Worm (Caenorhabditis elegans): ENCODE measurements around the gene nucb-1.

- TF ChIP-seq pqm-1 (tag; optimal IDR thresholded peaks at IDR 0.05) (no peak), nhr-84 (tag; optimal IDR thresholded peaks at IDR 0.05) (no peak), rnt-1 (tag; optimal IDR thresholded peaks at IDR 0.05) (no peak), nhr-28 (tag; optimal IDR thresholded peaks at IDR 0.05) (no peak), pag-3 (tag; optimal IDR thresholded peaks at IDR 0.05; ENCODE audit: borderline replicate concordance, insufficient read depth) (no peak), unc-86 (tag; optimal IDR thresholded peaks at IDR 0.05) (no peak)
Observed at ce11 chrX:10155127-10155526, 42.4 kb upstream of the nucb-1 start.
